Worm (Caenorhabditis elegans) whole organism, L4 larva: ENCODE measurements around the gene EEED8.18.

Experiments used
- aly-2 ChIP-seq: sonication (generic microtip); optimal IDR thresholded peaks from 2 replicates; lab custom pipeline; 2018; ENCODE audit warnings: missing biosample characterization, missing genetic modification characterization
- fkh-10 ChIP-seq: fragments of 150-350 bp; optimal IDR thresholded peaks from 2 replicates; lab custom pipeline; 2014; ENCODE audit warnings: missing biosample characterization, missing genetic modification reagents, missing genetic modification characterization
- mdl-1 ChIP-seq, 2 experiments: fragments of 150-350 bp in 1 of 2; sonication (generic microtip) in 1 of 2; optimal IDR thresholded peaks; 2 replicates each; lab custom pipeline; 2014 to 2017; ENCODE audit warnings: missing biosample characterization in 2 of 2, missing genetic modification characterization in 2 of 2
- nhr-28 ChIP-seq: fragments of 150-350 bp; optimal IDR thresholded peaks from 2 replicates; lab custom pipeline; 2014; ENCODE audit warnings: missing biosample characterization, missing genetic modification characterization
- nhr-77 ChIP-seq: fragments of 150-350 bp; optimal IDR thresholded peaks from 2 replicates; lab custom pipeline; 2014; ENCODE audit warnings: missing biosample characterization, missing genetic modification characterization
- skn-1 ChIP-seq: fragments of 150-350 bp; optimal IDR thresholded peaks from 2 replicates; lab custom pipeline; 2014; ENCODE audit warnings: missing biosample characterization, missing genetic modification characterization
- unc-130 ChIP-seq: sonication (generic microtip); optimal IDR thresholded peaks from 2 replicates; lab custom pipeline; 2016; ENCODE audit warnings: missing genetic modification reagents, missing genetic modification characterization, missing compliant biosample characterization
- ztf-11 ChIP-seq: fragments of 150-350 bp; optimal IDR thresholded peaks from 2 replicates; lab custom pipeline; 2014; ENCODE audit warnings: missing biosample characterization, missing genetic modification characterization

DNA sequence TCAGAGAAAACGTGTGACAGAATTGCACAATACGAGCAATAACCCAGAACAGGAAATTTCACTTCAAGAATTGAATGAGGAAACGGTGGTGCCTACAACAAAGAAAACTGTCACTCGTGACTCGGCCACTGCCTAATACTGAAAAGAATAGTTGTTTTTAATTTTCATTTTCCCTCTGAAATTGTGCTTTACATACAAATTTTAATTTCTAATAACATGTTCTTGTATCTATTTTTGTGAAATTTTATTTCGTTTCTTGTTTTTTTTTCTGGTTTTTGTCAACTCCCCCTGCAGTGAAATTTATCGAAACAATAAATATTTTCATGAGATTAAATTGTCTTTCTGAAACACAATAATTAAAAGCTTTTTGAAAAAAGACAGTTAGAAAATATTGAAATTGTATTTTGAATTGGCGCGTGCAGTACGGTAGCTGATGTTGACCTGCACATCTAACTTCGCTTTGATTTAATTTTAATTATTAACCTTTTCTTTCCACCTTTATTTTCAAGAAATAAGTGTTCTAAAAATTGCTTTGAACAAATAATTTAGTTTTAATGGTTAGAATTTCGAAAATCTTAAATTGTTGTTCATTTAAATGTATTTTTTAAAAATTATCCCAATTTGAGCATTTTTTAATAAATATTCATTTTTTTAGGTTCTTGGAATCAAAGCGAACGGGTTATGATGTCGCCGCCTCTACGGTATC lies 43.4 kb upstream of the EEED8.18 start, which contains the start of gene daz-1:
- TF ChIP-seq skn-1 (tag; lab: Kevin White, UChicago) (no peak), unc-130 (peak; percentile 18), fkh-10 (no peak), aly-2 (tag; lab: Kevin White, UChicago) (no peak), nhr-77 (no peak), nhr-28 (tag; lab: Kevin White, UChicago) (no peak), mdl-1 (tag; optimal IDR thresholded peaks at IDR 0.05; lab: Kevin White, UChicago) (no peak), ztf-11 (no peak)
